Fruit fly (Drosophila melanogaster): ENCODE results near the gene bou.
A peak's percentile ranks its signal among the peaks of the same experiment; 100 is the strongest.

bou gene

dm6 chrX:7011063-7011743, 24.9 kb downstream of the bou start, which contains the start of the genes cm, sloth1 and sloth2 (continued):
- TF ChIP-seq peb (GFP tag; IDR thresholded peaks at IDR 0.05) (peak; percentile 80), ems (GFP tag; optimal IDR thresholded peaks at IDR 0.05) (peak; percentile 80), CG9876 (GFP tag; optimal IDR thresholded peaks at IDR 0.05) (peak; percentile 75), CG8765 (GFP tag; IDR thresholded peaks at IDR 0.05) (peak; percentile 81), CG9609 (GFP tag; optimal IDR thresholded peaks at IDR 0.05) (peak; percentile 91), p53 (GFP tag; optimal IDR thresholded peaks at IDR 0.05) (peak; percentile 26), Doc2 (GFP tag; IDR thresholded peaks at IDR 0.05) (peak; percentile 16; the same call in 1 of the 2 replicates), CG17612 (GFP tag; IDR thresholded peaks at IDR 0.05) (peak; percentile 63; the same call in 1 of the 2 replicates), CG2875 (GFP tag; optimal IDR thresholded peaks at IDR 0.05) (peak; percentile 67), CG8478 (optimal IDR thresholded peaks at IDR 0.05) (no peak), CG13123 (GFP tag; optimal IDR thresholded peaks at IDR 0.05) (peak; percentile 75), Dbx (GFP tag; IDR thresholded peaks at IDR 0.05) (peak; percentile 86), CG17802 (tag; optimal IDR thresholded peaks at IDR 0.05) (peak; percentile 50), CG13624 (GFP tag; optimal IDR thresholded peaks at IDR 0.05) (peak; percentile 83), Aef1 (GFP tag; IDR thresholded peaks at IDR 0.05) (peak; percentile 87), GATAe (GFP tag; conservative IDR thresholded peaks at IDR 0.05) (no peak), CG6175 (GFP tag; IDR thresholded peaks at IDR 0.05) (no peak; the same call in 2 of the 3 replicates), CG11504 (tag; optimal IDR thresholded peaks at IDR 0.05) (peak; percentile 80), shn (GFP tag; optimal IDR thresholded peaks at IDR 0.05) (peak; percentile 84), nom (GFP tag; optimal IDR thresholded peaks at IDR 0.05) (peak; percentile 62), CG10209 (GFP tag; optimal IDR thresholded peaks at IDR 0.05) (peak; percentile 71), CG3407 (GFP tag; optimal IDR thresholded peaks at IDR 0.05) (peak; percentile 53), CG17186 (GFP tag; optimal IDR thresholded peaks at IDR 0.05) (no peak), Opbp (GFP tag; IDR thresholded peaks at IDR 0.05; ENCODE audit: partially characterized antibody) (peak; percentile 73; the same call in 2 of the 3 replicates), exex (tag; optimal IDR thresholded peaks at IDR 0.05) (peak; percentile 44), eyg (GFP tag; optimal IDR thresholded peaks at IDR 0.05) (peak; percentile 62), bsh (GFP tag; optimal IDR thresholded peaks at IDR 0.05) (peak; percentile 7 to 83), CG4328 (GFP tag; optimal IDR thresholded peaks at IDR 0.05) (peak; percentile 69), CG7987 (GFP tag; optimal IDR thresholded peaks at IDR 0.05) (peak; percentile 59), NC2β (GFP tag; optimal IDR thresholded peaks at IDR 0.05) (peak; percentile 91), Deaf1 (tag; optimal IDR thresholded peaks at IDR 0.05) (peak; percentile 47), amos (GFP tag; IDR thresholded peaks at IDR 0.05; ENCODE audit: partially characterized antibody) (peak; percentile 79), pnt (GFP tag; optimal IDR thresholded peaks at IDR 0.05) (peak; percentile 83), corto (GFP tag; optimal IDR thresholded peaks at IDR 0.05) (peak; percentile 18), CG17568 (GFP tag; optimal IDR thresholded peaks at IDR 0.05) (peak; percentile 76), so (GFP tag; IDR thresholded peaks at IDR 0.05) (peak; percentile 59; the same call in 1 of the 3 replicates), kay (GFP tag; optimal IDR thresholded peaks at IDR 0.05) (peak; percentile 70), CG4617 (GFP tag; optimal IDR thresholded peaks at IDR 0.05; ENCODE audit: borderline replicate concordance) (peak; percentile 87), CG17328 (GFP tag; IDR thresholded peaks at IDR 0.05) (peak; percentile 87), Max (GFP tag; optimal IDR thresholded peaks at IDR 0.05) (peak; percentile 76), Vsx1 (GFP tag; optimal IDR thresholded peaks at IDR 0.05) (peak; percentile 33), CG11093 (GFP tag; IDR thresholded peaks at IDR 0.05) (peak; percentile 68; the same call in 2 of the 3 replicates), tin (GFP tag; optimal IDR thresholded peaks at IDR 0.05) (peak; percentile 87), CG2889 (GFP tag; IDR thresholded peaks at IDR 0.05) (peak; percentile 77), sens (GFP tag) (peak; percentile 98), CG1647 (GFP tag; optimal IDR thresholded peaks at IDR 0.05) (peak; percentile 59), CG2202 (tag; optimal IDR thresholded peaks at IDR 0.05) (peak; percentile 80), Doc3 (GFP tag; IDR thresholded peaks at IDR 0.05; ENCODE audit: partially characterized antibody) (peak; percentile 91), Mrtf (GFP tag; IDR thresholded peaks at IDR 0.05) (peak; percentile 82)
